Fruit fly (Drosophila melanogaster): ENCODE measurements around the gene CG13308.

The CG13308 gene

dm6 chr3L:8772998-8773684 lies 35.2 kb upstream of the CG13308 start:
- TF ChIP-seq sage (GFP tag; optimal IDR thresholded peaks at IDR 0.05) (no peak), brk (GFP tag; optimal IDR thresholded peaks at IDR 0.05) (no peak), CG32264 (GFP tag; optimal IDR thresholded peaks at IDR 0.05) (no peak), N (GFP tag; optimal IDR thresholded peaks at IDR 0.05) (no peak), Hr83 (GFP tag; optimal IDR thresholded peaks at IDR 0.05; ENCODE audit: poor library complexity, severe bottlenecking) (no peak), GATAd (GFP tag; optimal IDR thresholded peaks at IDR 0.05) (no peak), lola (GFP tag; optimal IDR thresholded peaks at IDR 0.05) (no peak), pan (optimal IDR thresholded peaks at IDR 0.05) (no peak), usp (GFP tag; optimal IDR thresholded peaks at IDR 0.05) (no peak), dl (GFP tag; optimal IDR thresholded peaks at IDR 0.05; ENCODE audit: insufficient read depth in 1 of 2, partially characterized antibody in 2 of 2) (no peak), Abd-B (GFP tag; optimal IDR thresholded peaks at IDR 0.05) (no peak), br (GFP tag; optimal IDR thresholded peaks at IDR 0.05) (no peak), dmrt93B (GFP tag; optimal IDR thresholded peaks at IDR 0.05) (no peak), ey (GFP tag; optimal IDR thresholded peaks at IDR 0.05) (peak; percentile 10), woc (GFP tag; optimal IDR thresholded peaks at IDR 0.05) (no peak), Dfd (GFP tag; optimal IDR thresholded peaks at IDR 0.05) (no peak), Hnf4 (GFP tag; optimal IDR thresholded peaks at IDR 0.05) (no peak), Dif (GFP tag; optimal IDR thresholded peaks at IDR 0.05; ENCODE audit: partially characterized antibody) (no peak), rgr (GFP tag; optimal IDR thresholded peaks at IDR 0.05) (peak; percentile 35), Sp1 (GFP tag; optimal IDR thresholded peaks at IDR 0.05) (no peak), tai (GFP tag; optimal IDR thresholded peaks at IDR 0.05) (no peak), Vsx2 (GFP tag; optimal IDR thresholded peaks at IDR 0.05; ENCODE audit: partially characterized antibody) (no peak), jim (GFP tag; optimal IDR thresholded peaks at IDR 0.05) (no peak), CG9705 (GFP tag; optimal IDR thresholded peaks at IDR 0.05) (no peak), fru (GFP tag; optimal IDR thresholded peaks at IDR 0.05) (peak; percentile 20), Hr78 (GFP tag; optimal IDR thresholded peaks at IDR 0.05) (no peak), CrebA (GFP tag; optimal IDR thresholded peaks at IDR 0.05; ENCODE audit: borderline replicate concordance) (no peak), HLH106 (tag; optimal IDR thresholded peaks at IDR 0.05) (no peak), Mio (GFP tag; optimal IDR thresholded peaks at IDR 0.05) (no peak), h (GFP tag; optimal IDR thresholded peaks at IDR 0.05) (peak; percentile 30), Jra (GFP tag; optimal IDR thresholded peaks at IDR 0.05) (no peak), sv (GFP tag; optimal IDR thresholded peaks at IDR 0.05) (no peak), Rel (GFP tag; optimal IDR thresholded peaks at IDR 0.05) (no peak), Rel (tag; optimal IDR thresholded peaks at IDR 0.05) (no peak), Myc (optimal IDR thresholded peaks at IDR 0.05) (no peak), foxo (GFP tag; optimal IDR thresholded peaks at IDR 0.05) (peak in 1 of 2 experiments; percentile 17)

dm6 chr3L:8773713-8774112 lies 34.6 kb upstream of the CG13308 start:
- TF ChIP-seq jim (GFP tag; optimal IDR thresholded peaks at IDR 0.05) (no peak), tai (GFP tag; optimal IDR thresholded peaks at IDR 0.05) (no peak), fru (GFP tag; optimal IDR thresholded peaks at IDR 0.05) (no peak), Hnf4 (GFP tag; optimal IDR thresholded peaks at IDR 0.05) (no peak), Rel (GFP tag; optimal IDR thresholded peaks at IDR 0.05) (no peak), Rel (tag; optimal IDR thresholded peaks at IDR 0.05) (no peak), dsf (GFP tag; optimal IDR thresholded peaks at IDR 0.05; ENCODE audit: borderline replicate concordance) (no peak), foxo (GFP tag; optimal IDR thresholded peaks at IDR 0.05) (no peak)

- no peak for TF ChIP-seq sv (GFP tag; optimal IDR thresholded peaks at IDR 0.05)
- no peak for TF ChIP-seq OdsH (GFP tag; optimal IDR thresholded peaks at IDR 0.05)
- TF ChIP-seq HLH106 (tag; optimal IDR thresholded peaks at IDR 0.05): no peak
- peak; percentile 25 for TF ChIP-seq rgr (GFP tag; optimal IDR thresholded peaks at IDR 0.05)
- peak; percentile 74 for TF ChIP-seq psq (GFP tag; optimal IDR thresholded peaks at IDR 0.05)
- peak; percentile 40 for TF ChIP-seq fru (GFP tag; optimal IDR thresholded peaks at IDR 0.05)
- TF ChIP-seq CG9705 (GFP tag; optimal IDR thresholded peaks at IDR 0.05): no peak
- peak; percentile 49 for TF ChIP-seq CrebA (GFP tag; optimal IDR thresholded peaks at IDR 0.05; ENCODE audit: borderline replicate concordance)
- TF ChIP-seq Jra (GFP tag; optimal IDR thresholded peaks at IDR 0.05): no peak
- peak; percentile 10 for TF ChIP-seq Hnf4 (GFP tag; optimal IDR thresholded peaks at IDR 0.05)
- no peak for TF ChIP-seq dsf (GFP tag; optimal IDR thresholded peaks at IDR 0.05; ENCODE audit: borderline replicate concordance)
- TF ChIP-seq Rel (GFP tag; optimal IDR thresholded peaks at IDR 0.05): no peak
- TF ChIP-seq Rel (tag; optimal IDR thresholded peaks at IDR 0.05): peak; percentile 2
- no peak for TF ChIP-seq woc (GFP tag; optimal IDR thresholded peaks at IDR 0.05)
- TF ChIP-seq Sp1 (GFP tag; optimal IDR thresholded peaks at IDR 0.05): peak; percentile 44
- TF ChIP-seq Dif (GFP tag; optimal IDR thresholded peaks at IDR 0.05; ENCODE audit: partially characterized antibody): no peak
- TF ChIP-seq br (GFP tag; optimal IDR thresholded peaks at IDR 0.05): peak; percentile 10
- TF ChIP-seq dmrt93B (GFP tag; optimal IDR thresholded peaks at IDR 0.05): no peak
- peak; percentile 5 for TF ChIP-seq Vsx2 (GFP tag; optimal IDR thresholded peaks at IDR 0.05; ENCODE audit: partially characterized antibody)
These were observed 33.2 kb upstream of the CG13308 start for dm6 chr3L:8774974-8775731.

All from whole organism, wandering third instar larva.